Fruit fly (Drosophila melanogaster) whole organism, wandering third instar larva: ENCODE results near the gene CG16790.

Experiments used
- Abd-B ChIP-seq: fragments of >200 bp; optimal IDR thresholded peaks from 2 replicates; lab custom pipeline; 2017; ENCODE audit warnings: missing biosample characterization, missing genetic modification characterization
- CG9705 ChIP-seq: fragments of 200-800 bp; sonication (Bioruptor generic); optimal IDR thresholded peaks from 2 replicates; lab custom pipeline; 2018; ENCODE audit warnings: missing biosample characterization, mild to moderate bottlenecking, missing genetic modification characterization
- Dfd ChIP-seq: fragments of >200 bp; optimal IDR thresholded peaks from 2 replicates; lab custom pipeline; 2017; ENCODE audit warnings: missing biosample characterization, missing genetic modification characterization
- Dif ChIP-seq: fragments of 200-275, 200-300 bp; sonication (Bioruptor generic); optimal IDR thresholded peaks from 2 replicates; lab custom pipeline; 2018; ENCODE audit warnings: missing biosample characterization, missing genetic modification characterization; ENCODE audit not compliant: partially characterized antibody
- GATAd ChIP-seq: sonication (Bioruptor generic); optimal IDR thresholded peaks from 2 replicates; lab custom pipeline; 2016; ENCODE audit warnings: missing biosample characterization, missing genetic modification characterization
- HLH106 ChIP-seq: fragments of 200-800 bp; optimal IDR thresholded peaks from 3 replicates; lab custom pipeline; 2019; ENCODE audit warnings: missing biosample characterization, mild to moderate bottlenecking, missing genetic modification characterization, moderate library complexity
- Hr83 ChIP-seq: fragments of 200-300 bp; sonication (Bioruptor generic); optimal IDR thresholded peaks from 2 replicates; lab custom pipeline; 2016; ENCODE audit warnings: missing biosample characterization, mild to moderate bottlenecking, missing genetic modification characterization, moderate library complexity; ENCODE audit not compliant: poor library complexity, severe bottlenecking
- Jra ChIP-seq: sonication (Bioruptor generic); optimal IDR thresholded peaks from 2 replicates; lab custom pipeline; 2016; ENCODE audit warnings: missing biosample characterization, missing genetic modification characterization
- Mio ChIP-seq: sonication (Bioruptor generic); optimal IDR thresholded peaks from 2 replicates; lab custom pipeline; 2016; ENCODE audit warnings: missing biosample characterization, missing genetic modification characterization
- Myc ChIP-seq: fragments of >200 bp; optimal IDR thresholded peaks from 2 replicates; lab custom pipeline; 2017
- N ChIP-seq: fragments of >200 bp; optimal IDR thresholded peaks from 2 replicates; lab custom pipeline; 2018; ENCODE audit warnings: missing biosample characterization, missing external identifiers, missing genetic modification characterization
- OdsH ChIP-seq: fragments of 200-800 bp; sonication (Bioruptor generic); optimal IDR thresholded peaks from 2 replicates; lab custom pipeline; 2016; ENCODE audit warnings: missing biosample characterization, mild to moderate bottlenecking, missing genetic modification characterization
- Rel ChIP-seq, 2 experiments: fragments of 200-800 bp; sonication (Bioruptor generic) in 1 of 2; optimal IDR thresholded peaks; 2 replicates in 1 of 2; 3 replicates in 1 of 2; lab custom pipeline; 2016 to 2019; ENCODE audit warnings: mild to moderate bottlenecking in 2 of 2, missing biosample characterization in 2 of 2, missing genetic modification characterization in 2 of 2, moderate library complexity in 1 of 2
- Sp1 ChIP-seq: fragments of 200-800 bp; sonication (Bioruptor generic); optimal IDR thresholded peaks from 3 replicates; lab custom pipeline; 2019; ENCODE audit warnings: missing biosample characterization, mild to moderate bottlenecking, missing genetic modification characterization, moderate library complexity
- Vsx2 ChIP-seq: fragments of 200-300, 225-300 bp; sonication (Bioruptor generic); optimal IDR thresholded peaks from 2 replicates; lab custom pipeline; 2018; ENCODE audit warnings: missing biosample characterization, missing genetic modification characterization; ENCODE audit not compliant: partially characterized antibody
- br ChIP-seq: fragments of 200-800 bp; sonication (Bioruptor generic); optimal IDR thresholded peaks from 2 replicates; lab custom pipeline; 2016; ENCODE audit warnings: missing biosample characterization, missing genetic modification characterization
- dl ChIP-seq, 2 experiments: fragments of 175-275, 200-275 bp in 1 of 2; fragments of 200-275 bp in 1 of 2; sonication (Bioruptor generic); optimal IDR thresholded peaks; lab custom pipeline; 2018; ENCODE audit warnings: mild to moderate bottlenecking in 2 of 2, missing biosample characterization in 2 of 2, missing genetic modification characterization in 2 of 2, moderate library complexity in 2 of 2; ENCODE audit not compliant: partially characterized antibody in 2 of 2, insufficient read depth in 1 of 2
- dmrt93B ChIP-seq: fragments of 200-800 bp; sonication (Bioruptor generic); optimal IDR thresholded peaks from 2 replicates; lab custom pipeline; 2018; ENCODE audit warnings: missing biosample characterization, mild to moderate bottlenecking, missing genetic modification characterization
- ey ChIP-seq: fragments of 200-800 bp; sonication (Bioruptor generic); optimal IDR thresholded peaks from 2 replicates; lab custom pipeline; 2016; ENCODE audit warnings: missing biosample characterization, missing genetic modification characterization
- foxo ChIP-seq, 2 experiments: fragments of 200-800 bp; sonication (Bioruptor generic); optimal IDR thresholded peaks; 2 replicates in 1 of 2; 3 replicates in 1 of 2; lab custom pipeline; 2016 to 2017; ENCODE audit warnings: missing biosample characterization in 2 of 2, missing genetic modification characterization in 2 of 2
- fru ChIP-seq: fragments of 200-800 bp; sonication (Bioruptor generic); optimal IDR thresholded peaks from 3 replicates; lab custom pipeline; 2016; ENCODE audit warnings: missing biosample characterization, mild to moderate bottlenecking, missing genetic modification characterization
- h ChIP-seq: fragments of 200-800 bp; sonication (Bioruptor generic); optimal IDR thresholded peaks from 3 replicates; lab custom pipeline; 2016; ENCODE audit warnings: missing biosample characterization, mild to moderate bottlenecking, missing genetic modification characterization
- jim ChIP-seq: fragments of 175-275, 200-325 bp; sonication (Bioruptor generic); optimal IDR thresholded peaks from 2 replicates; lab custom pipeline; 2016; ENCODE audit warnings: missing biosample characterization, mild to moderate bottlenecking, missing genetic modification characterization
- lola ChIP-seq: fragments of >200 bp; optimal IDR thresholded peaks from 2 replicates; lab custom pipeline; 2017; ENCODE audit warnings: missing biosample characterization, missing genetic modification characterization
- pan ChIP-seq: fragments of >200 bp; optimal IDR thresholded peaks from 2 replicates; lab custom pipeline; 2017
- psq ChIP-seq: fragments of 200-800 bp; sonication (Bioruptor generic); optimal IDR thresholded peaks from 3 replicates; lab custom pipeline; 2017; ENCODE audit warnings: missing biosample characterization, mild to moderate bottlenecking, missing genetic modification characterization, moderate library complexity
- rgr ChIP-seq: fragments of 200-800 bp; sonication (Bioruptor generic); optimal IDR thresholded peaks from 3 replicates; lab custom pipeline; 2016; ENCODE audit warnings: missing biosample characterization, mild to moderate bottlenecking, missing genetic modification characterization
- sage ChIP-seq: fragments of 200-800 bp; sonication (Bioruptor generic); optimal IDR thresholded peaks from 2 replicates; lab custom pipeline; 2016; ENCODE audit warnings: missing biosample characterization, mild to moderate bottlenecking, missing genetic modification characterization
- sv ChIP-seq: fragments of 200-800 bp; sonication (Bioruptor generic); optimal IDR thresholded peaks from 3 replicates; lab custom pipeline; 2016; ENCODE audit warnings: missing biosample characterization, missing genetic modification characterization
- tai ChIP-seq: sonication (Bioruptor generic); optimal IDR thresholded peaks from 2 replicates; lab custom pipeline; 2016; ENCODE audit warnings: missing biosample characterization, missing genetic modification characterization
- usp ChIP-seq: fragments of >200 bp; optimal IDR thresholded peaks from 2 replicates; lab custom pipeline; 2017; ENCODE audit warnings: missing biosample characterization, missing genetic modification characterization
- woc ChIP-seq: sonication (Bioruptor generic); optimal IDR thresholded peaks from 2 replicates; lab custom pipeline; 2016; ENCODE audit warnings: missing biosample characterization, mild to moderate bottlenecking, missing genetic modification characterization

Gene CG16790

DNA sequence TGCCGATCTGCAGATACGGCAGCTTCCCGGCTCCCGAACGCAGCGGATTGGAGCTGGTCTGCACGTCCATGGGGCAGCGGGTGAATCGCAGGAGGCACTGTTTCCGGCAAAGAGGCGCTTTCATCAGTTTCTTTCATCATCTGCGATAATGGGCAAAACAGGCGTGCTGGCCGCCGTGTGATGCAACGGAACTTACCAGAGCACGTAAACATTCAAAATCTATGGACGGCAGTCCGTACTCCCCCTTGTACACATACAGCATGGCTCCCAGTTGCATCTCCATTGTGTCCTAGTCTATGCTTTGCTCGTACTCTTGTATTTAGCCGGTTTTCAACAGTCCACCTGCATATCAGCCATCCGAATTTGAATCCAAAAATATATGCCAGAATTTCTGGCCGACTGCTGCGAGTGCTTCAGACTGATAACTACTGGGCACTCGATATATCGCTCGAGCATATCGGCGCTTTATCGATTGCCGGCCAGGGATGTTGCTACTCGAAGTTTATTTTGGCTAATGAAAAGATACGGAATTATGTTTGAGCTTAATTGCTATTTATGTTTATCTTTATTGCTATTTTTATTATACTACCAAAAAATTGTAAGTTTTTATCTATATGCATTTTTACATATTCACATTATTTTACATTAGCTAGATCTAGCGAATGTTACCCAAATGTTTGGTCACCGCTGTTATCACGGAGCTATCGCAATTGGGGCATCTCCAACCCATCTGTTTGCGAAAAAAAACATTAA lies 6.6 kb downstream of the CG16790 start, which contains the start of the genes CG9393 and Vps45 (continued):
- TF ChIP-seq sv (GFP tag; lab: Kevin White, UChicago), result peak; percentile 73
- peak; percentile 45 for TF ChIP-seq Sp1 (GFP tag; lab: Kevin White, UChicago)
- TF ChIP-seq br (GFP tag; lab: Kevin White, UChicago), result no peak
- no peak for TF ChIP-seq Abd-B (GFP tag; lab: Kevin White, UChicago)
- TF ChIP-seq HLH106, result peak; percentile 65
- no peak for TF ChIP-seq lola (GFP tag; lab: Kevin White, UChicago)
- TF ChIP-seq N (GFP tag; lab: Kevin White, UChicago), result no peak

DNA sequence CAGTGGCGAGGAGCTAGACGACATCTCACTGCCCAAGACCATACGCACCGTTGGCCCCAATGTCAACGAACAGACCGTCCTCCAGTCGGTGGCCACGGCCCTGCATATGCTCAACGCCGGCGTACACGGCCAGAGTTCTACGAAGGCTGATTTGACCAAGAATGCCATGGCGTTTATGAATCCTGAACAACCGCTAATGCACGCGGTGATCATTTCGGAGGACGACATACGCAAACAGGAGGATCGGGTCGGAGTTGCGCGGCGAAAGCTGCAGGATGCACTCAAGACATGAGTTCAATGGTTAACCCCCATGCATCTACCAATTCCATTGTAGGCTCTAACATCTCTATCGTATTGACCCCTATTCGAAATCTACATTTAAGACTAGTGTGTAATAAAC lies 8.9 kb downstream of the CG16790 start:
- no peak for TF ChIP-seq Vsx2 (GFP tag; lab: Kevin White, UChicago)
- no peak for TF ChIP-seq Hr83 (GFP tag; lab: Kevin White, UChicago)
- TF ChIP-seq Jra, result no peak
- no peak for TF ChIP-seq dmrt93B
- TF ChIP-seq pan (lab: Kevin White, UChicago), result no peak
- no peak for TF ChIP-seq Rel (GFP tag; optimal IDR thresholded peaks at IDR 0.05; lab: Kevin White, UChicago)
- no peak for TF ChIP-seq Rel (tag; optimal IDR thresholded peaks at IDR 0.05; lab: Kevin White, UChicago)

DNA sequence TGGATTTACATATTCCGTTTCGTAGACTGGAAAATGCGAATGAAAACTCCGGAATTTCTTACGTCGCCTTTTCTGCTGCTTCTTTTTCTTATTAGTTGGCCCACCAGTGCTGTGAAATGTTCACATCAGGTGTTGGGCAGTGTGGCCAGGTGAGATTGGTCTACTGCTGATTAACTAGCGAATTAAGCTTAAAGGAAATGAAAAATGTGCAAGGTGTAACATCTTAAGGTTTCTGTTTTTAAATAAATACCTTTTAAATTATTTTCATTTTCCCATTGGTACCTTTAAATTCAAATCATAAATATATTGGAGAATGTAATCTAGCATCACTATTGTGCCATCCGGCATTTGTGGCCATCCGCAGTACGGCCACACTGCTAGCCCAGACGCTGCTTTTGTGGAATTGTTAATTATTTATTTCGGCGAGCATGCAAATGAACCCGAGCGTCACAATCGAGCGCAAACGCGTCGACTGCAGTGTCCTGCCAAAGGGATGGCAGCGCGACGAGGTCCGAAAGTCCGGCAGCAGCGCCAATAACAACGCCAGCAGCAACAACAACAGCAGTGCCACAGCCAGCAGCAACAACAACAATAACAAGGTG lies 10.5 kb downstream of the CG16790 start, which contains the start of the genes AP-1mu and MBD-like:
Gene AP-1mu (minus strand): TSS at position 113 of the 602 bp plus-strand sequence.
Gene MBD-like (plus strand): TSS at position 348 of the 602 bp plus-strand sequence.
- peak; percentile 66 for TF ChIP-seq psq (GFP tag; lab: Kevin White, UChicago)
- TF ChIP-seq Sp1 (GFP tag; lab: Kevin White, UChicago), result peak; percentile 67
- TF ChIP-seq dl (GFP tag; optimal IDR thresholded peaks at IDR 0.05; lab: Kevin White, UChicago; ENCODE audit: insufficient read depth in 1 of 2, partially characterized antibody in 2 of 2), result no peak
- no peak for TF ChIP-seq Dif
- peak; percentile 67 for TF ChIP-seq Myc
- no peak for TF ChIP-seq Mio (GFP tag; lab: Kevin White, UChicago)
- TF ChIP-seq woc, result peak; percentile 67
- TF ChIP-seq sv (GFP tag; lab: Kevin White, UChicago), result peak; percentile 40
- no peak for TF ChIP-seq Vsx2 (GFP tag; lab: Kevin White, UChicago)
- peak; percentile 71 for TF ChIP-seq rgr (GFP tag; lab: Kevin White, UChicago)
- TF ChIP-seq sage (GFP tag; lab: Kevin White, UChicago), result no peak
- peak; percentile 73 for TF ChIP-seq HLH106
- TF ChIP-seq Jra, result peak; percentile 73
- TF ChIP-seq OdsH (GFP tag; lab: Kevin White, UChicago), result peak; percentile 57
- peak; percentile 75 for TF ChIP-seq fru (GFP tag; lab: Kevin White, UChicago)
- no peak for TF ChIP-seq N (GFP tag; lab: Kevin White, UChicago)
- no peak for TF ChIP-seq jim (GFP tag; lab: Kevin White, UChicago)
- no peak for TF ChIP-seq tai (GFP tag; lab: Kevin White, UChicago)
- TF ChIP-seq h (GFP tag; lab: Kevin White, UChicago), result peak; percentile 81
- TF ChIP-seq Rel (GFP tag; optimal IDR thresholded peaks at IDR 0.05; lab: Kevin White, UChicago), result no peak
- TF ChIP-seq Rel (tag; optimal IDR thresholded peaks at IDR 0.05; lab: Kevin White, UChicago), result peak; percentile 50
- TF ChIP-seq foxo (GFP tag; optimal IDR thresholded peaks at IDR 0.05; lab: Kevin White, UChicago), result peak in 1 of 2 experiments; percentile 78
- TF ChIP-seq CG9705, result peak; percentile 61
- TF ChIP-seq ey, result peak; percentile 73

DNA sequence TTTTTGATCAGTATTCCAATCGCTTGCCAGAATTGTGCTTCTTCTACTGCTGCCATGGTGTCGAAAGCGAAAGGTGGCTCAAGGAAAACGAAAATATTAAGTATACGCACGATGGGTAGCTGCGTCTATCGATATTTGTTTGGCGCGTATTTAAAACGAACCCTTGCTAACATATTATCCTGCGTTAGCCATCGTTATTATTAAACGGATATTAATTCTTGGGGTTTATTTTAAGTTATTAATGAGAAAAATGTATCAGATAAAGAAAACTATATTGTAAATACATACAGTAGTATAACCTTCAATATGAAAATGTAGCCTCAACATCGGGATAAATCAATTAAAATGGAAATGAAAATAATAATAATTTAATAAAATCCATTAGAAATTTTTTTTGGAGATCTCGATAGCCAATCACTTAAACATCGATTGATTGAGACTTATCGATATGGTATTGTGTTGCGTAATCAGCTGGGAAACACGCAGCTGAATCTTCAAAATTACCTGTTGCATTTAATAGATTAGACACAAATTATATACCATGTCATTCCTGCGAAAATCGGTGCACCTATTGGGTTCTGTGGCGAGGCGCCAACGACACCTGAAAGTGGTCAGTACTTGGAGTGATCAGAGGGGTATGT lies 14.6 kb downstream of the CG16790 start, which contains the start of the genes CG9386 and BckdhA:
Gene CG9386 (minus strand): TSS at position 75 of the 641 bp plus-strand sequence.
Gene BckdhA (plus strand): TSS at position 452 of the 641 bp plus-strand sequence.
- TF ChIP-seq psq (GFP tag; lab: Kevin White, UChicago) (peak; percentile 40), Dfd (GFP tag; lab: Kevin White, UChicago) (no peak), Sp1 (GFP tag; lab: Kevin White, UChicago) (peak; percentile 48), OdsH (GFP tag; lab: Kevin White, UChicago) (peak; percentile 21), Hr83 (GFP tag; lab: Kevin White, UChicago) (peak; percentile 48), usp (GFP tag; lab: Kevin White, UChicago) (no peak), h (GFP tag; lab: Kevin White, UChicago) (peak; percentile 57), fru (GFP tag; lab: Kevin White, UChicago) (peak; percentile 41), rgr (GFP tag; lab: Kevin White, UChicago) (peak; percentile 54), ey (peak; percentile 13), HLH106 (peak; percentile 31), GATAd (no peak), Rel (GFP tag; optimal IDR thresholded peaks at IDR 0.05; lab: Kevin White, UChicago) (no peak), Rel (tag; optimal IDR thresholded peaks at IDR 0.05; lab: Kevin White, UChicago) (peak; percentile 82), woc (peak; percentile 48), Jra (peak; percentile 18), foxo (GFP tag; optimal IDR thresholded peaks at IDR 0.05; lab: Kevin White, UChicago) (peak in 1 of 2 experiments; percentile 62), N (GFP tag; lab: Kevin White, UChicago) (no peak)
- TF ChIP-seq, all 38 proteins: peak for 13
